Worm (Caenorhabditis elegans): ENCODE data around the gene trpa-1.

The trpa-1 gene

DNA sequence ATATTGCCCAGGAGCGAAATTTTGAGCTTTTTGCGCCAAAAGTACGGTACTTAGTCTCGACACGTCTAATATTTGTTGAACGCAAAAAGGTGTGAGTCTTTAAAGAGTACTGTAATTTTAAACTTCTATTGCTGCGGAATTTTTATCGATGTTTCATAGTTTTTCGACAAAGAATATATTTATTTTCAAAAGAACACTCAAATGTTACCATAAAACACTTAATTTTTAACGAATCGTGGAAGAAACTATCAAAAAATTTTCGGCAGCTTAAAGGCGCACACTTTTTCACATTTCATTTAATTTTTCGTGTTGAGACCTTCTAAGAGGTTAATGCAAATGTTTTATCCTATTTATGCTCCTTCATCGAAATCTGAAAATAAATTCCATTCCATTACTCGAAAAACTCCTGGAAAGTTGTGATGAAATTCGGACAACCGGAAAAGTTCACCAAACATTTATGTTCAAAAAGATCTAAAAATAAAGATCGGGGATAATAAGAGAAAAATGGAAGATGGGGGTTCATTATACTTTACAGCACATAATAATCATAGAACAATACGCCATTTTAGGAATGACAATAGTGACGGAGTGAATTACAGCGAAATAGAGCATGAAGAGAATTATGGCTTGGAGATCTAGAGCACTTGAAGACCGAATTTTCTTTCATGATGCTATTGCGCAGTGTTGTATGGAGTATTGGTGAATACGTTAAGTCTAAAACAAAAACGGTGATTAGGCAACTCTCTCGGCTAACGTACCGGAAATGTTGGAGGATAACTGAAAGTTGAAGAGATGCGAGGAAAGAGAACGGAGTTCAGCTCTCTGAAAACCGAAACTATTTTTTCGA is 44.0 kb upstream of the trpa-1 start (continued):
- no peak for TF ChIP-seq vab-7 (GFP tag; IDR thresholded peaks at IDR 0.05)

DNA sequence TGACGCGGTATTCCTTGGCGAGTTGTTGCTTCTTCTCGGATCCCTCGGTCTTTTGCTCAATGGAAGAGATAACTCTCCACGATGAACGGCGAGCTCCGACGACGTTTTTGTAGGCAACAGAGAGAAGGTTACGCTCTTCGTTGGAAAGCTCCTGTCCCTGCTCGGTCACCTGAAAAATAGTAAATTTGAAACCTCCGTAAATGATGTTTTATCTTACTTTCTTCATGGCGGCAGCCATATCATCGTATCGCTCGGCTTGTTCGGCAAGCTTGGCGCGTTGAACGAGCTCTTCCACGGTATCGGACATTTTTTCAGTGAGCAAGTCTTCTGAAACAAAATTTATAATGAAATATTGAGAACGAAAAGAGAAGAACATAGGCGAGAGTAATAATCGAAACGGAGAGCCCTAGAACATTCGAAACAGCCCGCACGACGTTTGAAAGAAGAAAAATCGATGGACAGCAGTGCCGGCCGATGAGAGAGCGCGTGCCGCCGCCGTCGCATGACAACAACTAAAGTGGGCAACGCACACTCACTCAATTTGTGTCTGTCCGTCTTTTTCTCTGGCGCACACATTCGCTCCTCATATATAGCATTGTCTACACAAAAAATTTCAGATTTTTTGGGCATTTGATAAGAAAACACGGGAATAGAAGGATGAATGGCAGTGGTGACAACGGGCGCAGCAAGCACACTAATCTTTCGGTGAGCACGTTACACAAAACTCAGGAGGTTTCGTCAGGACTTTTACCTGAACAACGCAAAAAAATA is 42.5 kb upstream of the trpa-1 start, which contains the start of the genes par-5 and M117.3:
Gene par-5, minus strand, starts transcription at position 334 of the 771 bp plus-strand sequence.
Gene M117.3, plus strand, starts transcription at position 616 of the 771 bp plus-strand sequence.
- TF ChIP-seq zag-1 (tag; optimal IDR thresholded peaks at IDR 0.05) (no peak), dmd-8 (GFP tag; IDR thresholded peaks at IDR 0.05) (no peak), dmd-6 (GFP tag; IDR thresholded peaks at IDR 0.05) (peak; percentile 86), zip-2 (tag; optimal IDR thresholded peaks at IDR 0.05) (no peak), aha-1 (tag) (peak; percentile 87), nhr-42 (GFP tag; IDR thresholded peaks at IDR 0.05) (no peak), mdt-29 (GFP tag; IDR thresholded peaks at IDR 0.05) (peak; percentile 82), lin-15B (tag; optimal IDR thresholded peaks at IDR 0.05) (no peak), nhr-102 (tag; optimal IDR thresholded peaks at IDR 0.05) (peak; percentile 29), dve-1 (tag; optimal IDR thresholded peaks at IDR 0.05; ENCODE audit: insufficient read depth) (peak; percentile 90), D1046.2 (GFP tag; IDR thresholded peaks at IDR 0.05) (no peak), F37D6.2 (tag; optimal IDR thresholded peaks at IDR 0.05) (peak; percentile 43), pqm-1 (tag; optimal IDR thresholded peaks at IDR 0.05) (peak; percentile 48), daf-12 (tag; optimal IDR thresholded peaks at IDR 0.05) (no peak), lin-39 (tag; optimal IDR thresholded peaks at IDR 0.05) (no peak), rbr-2 (tag; optimal IDR thresholded peaks at IDR 0.05) (peak; percentile 67), zfp-3 (GFP tag; conservative IDR thresholded peaks at IDR 0.05) (0 out of 2 replicates have a peak, but pooled peaks have one; percentile 38), mxl-3 (GFP tag; optimal IDR thresholded peaks at IDR 0.05) (peak; percentile 81), ztf-11 (tag; optimal IDR thresholded peaks at IDR 0.05) (no peak), F10B5.3 (tag; optimal IDR thresholded peaks at IDR 0.05) (no peak), mes-2 (tag; optimal IDR thresholded peaks at IDR 0.05; ENCODE audit: poor library complexity, severe bottlenecking) (peak; percentile 63), F44E2.7 (GFP tag; IDR thresholded peaks at IDR 0.05) (peak; percentile 71; the same call in 1 of the 2 replicates), dmd-9 (GFP tag; IDR thresholded peaks at IDR 0.05) (no peak), nhr-28 (tag; optimal IDR thresholded peaks at IDR 0.05) (peak; percentile 83), nhr-6 (tag; optimal IDR thresholded peaks at IDR 0.05) (peak; percentile 24), set-16 (GFP tag; IDR thresholded peaks at IDR 0.05) (peak; percentile 65), arid-1 (GFP tag; conservative IDR thresholded peaks at IDR 0.05) (peak; percentile 11; the same call in 1 of the 2 replicates), vab-7 (GFP tag; IDR thresholded peaks at IDR 0.05) (peak; percentile 63), ceh-28 (tag; optimal IDR thresholded peaks at IDR 0.05) (peak; percentile 68), R02D3.7 (tag; optimal IDR thresholded peaks at IDR 0.05) (no peak), hif-1 (tag; optimal IDR thresholded peaks at IDR 0.05) (peak in 1 of 2 experiments; percentile 80), jun-1 (tag; optimal IDR thresholded peaks at IDR 0.05) (peak; percentile 3), mxl-2 (GFP tag; conservative IDR thresholded peaks at IDR 0.05) (peak; percentile 10; the same call in 1 of the 2 replicates), mdl-1 (tag; optimal IDR thresholded peaks at IDR 0.05) (peak; percentile 54 to 94), skn-1 (tag; optimal IDR thresholded peaks at IDR 0.05) (no peak), nhr-11 (tag; optimal IDR thresholded peaks at IDR 0.05) (peak; percentile 76), daf-16 (GFP tag; optimal IDR thresholded peaks at IDR 0.05) (no peak), daf-16 (tag; optimal IDR thresholded peaks at IDR 0.05) (peak; percentile 63), lim-7 (GFP tag; IDR thresholded peaks at IDR 0.05) (peak; percentile 64), lin-29 (GFP tag; IDR thresholded peaks at IDR 0.05) (0 out of 2 replicates have a peak, but pooled peaks have one; percentile 7), lin-13 (GFP tag; optimal IDR thresholded peaks at IDR 0.05) (peak; percentile 51), lir-3 (tag; optimal IDR thresholded peaks at IDR 0.05) (no peak), mep-1 (tag; optimal IDR thresholded peaks at IDR 0.05) (peak; percentile 78), nhr-77 (tag; optimal IDR thresholded peaks at IDR 0.05) (peak; percentile 57), egl-43 (GFP tag; IDR thresholded peaks at IDR 0.05) (peak; percentile 82), aly-2 (tag; optimal IDR thresholded peaks at IDR 0.05) (no peak), snpc-1.2 (GFP tag; IDR thresholded peaks at IDR 0.05) (peak; percentile 59; the same call in 1 of the 2 replicates)

Data from whole organism, L4 larva.